Worm (Caenorhabditis elegans): Measurements from ENCODE around the gene F38A1.13.

DNA sequence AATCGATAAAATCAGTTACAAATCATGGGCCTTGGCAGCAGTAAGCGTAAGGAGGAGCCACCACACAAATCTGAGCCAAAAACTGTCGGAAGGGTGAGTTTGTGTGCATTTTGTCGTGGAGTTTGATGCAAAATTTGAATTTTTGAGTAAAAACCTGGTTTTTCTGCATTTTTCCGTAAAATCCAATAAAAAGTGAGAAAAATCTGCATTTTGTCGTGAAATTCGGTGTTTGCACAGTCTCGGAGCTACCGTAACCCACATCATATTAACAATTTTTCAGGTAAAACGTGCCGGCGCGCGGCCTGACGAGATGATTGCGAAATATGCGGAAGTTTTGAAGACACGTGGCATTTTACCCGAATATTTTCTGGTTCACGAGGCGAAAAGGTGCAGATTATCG lies 10.9 kb downstream of the F38A1.13 start:
- TF ChIP-seq ama-1 (optimal IDR thresholded peaks at IDR 0.05) (no peak), zip-5 (tag; optimal IDR thresholded peaks at IDR 0.05) (no peak), C08G9.2 (tag; optimal IDR thresholded peaks at IDR 0.05) (no peak), pha-4 (tag; optimal IDR thresholded peaks at IDR 0.05) (no peak), hlh-30 (tag; optimal IDR thresholded peaks at IDR 0.05; ENCODE audit: insufficient read depth) (no peak), ztf-16 (tag; optimal IDR thresholded peaks at IDR 0.05) (no peak), T23F11.4 (GFP tag; optimal IDR thresholded peaks at IDR 0.05) (no peak), sox-4 (tag; optimal IDR thresholded peaks at IDR 0.05) (no peak), K09A11.1 (tag; optimal IDR thresholded peaks at IDR 0.05; ENCODE audit: insufficient read depth) (no peak), mec-3 (tag; optimal IDR thresholded peaks at IDR 0.05; ENCODE audit: borderline replicate concordance) (no peak), dve-1 (tag; optimal IDR thresholded peaks at IDR 0.05) (no peak), fkh-10 (GFP tag; optimal IDR thresholded peaks at IDR 0.05) (no peak)

Measured in whole organism, late embryonic.